Worm (Caenorhabditis elegans) whole organism, young adult: ENCODE data around the gene C16C4.1.
A peak's percentile ranks its signal among the peaks of the same experiment; 100 is the strongest.

ENCODE experiments used
- B0019.2 ChIP-seq: fragments of 200-800 bp; sonication (Bioruptor generic); conservative IDR thresholded peaks from 2 replicates; pipeline ENCODE4 v1.3.6; 2022; ENCODE audit warnings: missing genetic modification reagents, missing genetic modification characterization, missing compliant biosample characterization
- B0035.1 ChIP-seq: sonication (generic microtip); optimal IDR thresholded peaks from 2 replicates; lab custom pipeline; 2016; ENCODE audit warnings: missing genetic modification characterization, mild to moderate bottlenecking, missing compliant biosample characterization, missing genotype, missing genetic modification reagents
- B0261.1 ChIP-seq: sonication (generic microtip); optimal IDR thresholded peaks from 2 replicates; lab custom pipeline; 2016; ENCODE audit warnings: mild to moderate bottlenecking, missing genetic modification characterization, moderate library complexity, missing compliant biosample characterization
- F23B12.7 ChIP-seq: sonication (generic microtip); optimal IDR thresholded peaks from 2 replicates; lab custom pipeline; 2017; ENCODE audit warnings: missing genetic modification characterization, mild to moderate bottlenecking, missing compliant biosample characterization, antibody characterized with exemption, moderate library complexity; ENCODE audit not compliant: insufficient read depth
- F49E8.2 ChIP-seq: sonication (generic microtip); optimal IDR thresholded peaks from 3 replicates; lab custom pipeline; 2017; ENCODE audit warnings: missing genetic modification characterization, mild to moderate bottlenecking, missing compliant biosample characterization, antibody characterized with exemption, moderate library complexity; ENCODE audit not compliant: insufficient read depth
- F55B11.4 ChIP-seq: sonication (generic microtip); optimal IDR thresholded peaks from 2 replicates; lab custom pipeline; 2016; ENCODE audit warnings: missing compliant biosample characterization, missing genetic modification characterization, borderline replicate concordance; ENCODE audit not compliant: insufficient read depth
- Y53G8AR.9 ChIP-seq: fragments of 200-800 bp; sonication (Bioruptor generic); conservative IDR thresholded peaks from 2 replicates; pipeline ENCODE4 v1.3.6; 2022; ENCODE audit warnings: missing genetic modification reagents, missing genetic modification characterization, missing compliant biosample characterization
- Y79H2A.3 ChIP-seq: fragments of 200-800 bp; sonication (Bioruptor generic); conservative IDR thresholded peaks from 2 replicates; pipeline ENCODE4 v1.3.6; 2022; ENCODE audit warnings: missing genetic modification reagents, missing genetic modification characterization, missing compliant biosample characterization
- attf-3 ChIP-seq: fragments of 200-800 bp; sonication (Bioruptor generic); conservative IDR thresholded peaks from 2 replicates; pipeline ENCODE4 v1.3.6; 2022; ENCODE audit warnings: missing genetic modification reagents, missing genetic modification characterization, missing compliant biosample characterization
- cebp-2 ChIP-seq: fragments of 200-800 bp; sonication (Bioruptor generic); IDR thresholded peaks from 2 replicates; pipeline ENCODE4 v1.3.6; 2022; ENCODE audit warnings: missing genetic modification characterization, missing compliant biosample characterization
- ceh-40 ChIP-seq: fragments of 200-800 bp; sonication (Bioruptor generic); IDR thresholded peaks from 2 replicates; pipeline ENCODE4 v1.3.6; 2022; ENCODE audit warnings: missing genetic modification characterization, missing compliant biosample characterization
- ceh-58 ChIP-seq: fragments of 200-800 bp; sonication (Bioruptor generic); IDR thresholded peaks from 2 replicates; pipeline ENCODE4 v1.3.6; 2022; ENCODE audit warnings: missing genetic modification characterization, missing compliant biosample characterization
- efl-1 ChIP-seq: fragments of 150-350 bp; optimal IDR thresholded peaks from 2 replicates; lab custom pipeline; 2014; ENCODE audit warnings: missing biosample characterization, missing genetic modification reagents, missing genetic modification characterization
- egl-18 ChIP-seq: fragments of 200-800 bp; sonication (Bioruptor generic); IDR thresholded peaks from 2 replicates; pipeline ENCODE4 v1.3.6; 2022; ENCODE audit warnings: missing genetic modification reagents, missing genetic modification characterization, missing compliant biosample characterization
- egrh-3 ChIP-seq: fragments of 200-800 bp; sonication (Bioruptor generic); IDR thresholded peaks from 2 replicates; pipeline ENCODE4 v1.3.6; 2022; ENCODE audit warnings: missing genetic modification reagents, missing genetic modification characterization, missing compliant biosample characterization
- ekl-4 ChIP-seq: fragments of 200-800 bp; sonication (Bioruptor generic); IDR thresholded peaks from 2 replicates; pipeline ENCODE4 v1.3.6; 2022; ENCODE audit warnings: missing genetic modification reagents, missing genetic modification characterization, missing compliant biosample characterization
- fkh-3 ChIP-seq: sonication (generic microtip); optimal IDR thresholded peaks from 2 replicates; lab custom pipeline; 2016; ENCODE audit warnings: mild to moderate bottlenecking, missing genetic modification characterization, missing compliant biosample characterization
- him-1 ChIP-seq: sonication (generic microtip); optimal IDR thresholded peaks from 2 replicates; lab custom pipeline; 2016; ENCODE audit warnings: missing genotype, missing genetic modification reagents, missing genetic modification characterization, missing compliant biosample characterization
- hmg-1.2 ChIP-seq: fragments of 200-800 bp; sonication (Bioruptor generic); IDR thresholded peaks from 2 replicates; pipeline ENCODE4 v1.3.6; 2022; ENCODE audit warnings: missing genetic modification reagents, missing genetic modification characterization, missing compliant biosample characterization
- hsf-1 ChIP-seq: fragments of 200-800 bp; sonication (Bioruptor generic); IDR thresholded peaks from 2 replicates; pipeline ENCODE4 v1.3.6; 2022; ENCODE audit warnings: missing genetic modification reagents, missing genetic modification characterization, missing compliant biosample characterization
- let-607 ChIP-seq, 2 experiments: fragments of 200-800 bp in 1 of 2; sonication (Bioruptor generic) in 1 of 2; sonication (generic microtip) in 1 of 2; optimal IDR thresholded peaks; 2 replicates each; lab custom pipeline; 2016 to 2018; ENCODE audit warnings: mild to moderate bottlenecking in 2 of 2, missing compliant biosample characterization in 2 of 2, missing genetic modification characterization in 2 of 2, moderate library complexity in 2 of 2, missing genotype in 1 of 2
- lin-35 ChIP-seq, 3 experiments: fragments of 150-350 bp in 2 of 3; sonication (generic microtip) in 1 of 3; optimal IDR thresholded peaks; 2 replicates each; lab custom pipeline; 2014 to 2018; ENCODE audit warnings: missing biosample characterization in 3 of 3, missing genetic modification characterization in 3 of 3, missing genetic modification reagents in 3 of 3
- lsl-1 ChIP-seq: fragments of 200-800 bp; sonication (Bioruptor generic); optimal IDR thresholded peaks from 2 replicates; lab custom pipeline; 2018; ENCODE audit warnings: mild to moderate bottlenecking, missing genetic modification characterization, moderate library complexity, missing compliant biosample characterization
- lsy-27 ChIP-seq: sonication (generic microtip); optimal IDR thresholded peaks from 2 replicates; lab custom pipeline; 2017; ENCODE audit warnings: missing genetic modification characterization, mild to moderate bottlenecking, missing compliant biosample characterization, antibody characterized with exemption, missing genotype, borderline replicate concordance; ENCODE audit not compliant: insufficient read depth
- madf-3 ChIP-seq: fragments of 200-800 bp; sonication (Bioruptor generic); IDR thresholded peaks from 2 replicates; pipeline ENCODE4 v1.3.6; 2022; ENCODE audit warnings: missing genetic modification reagents, missing genetic modification characterization, missing compliant biosample characterization
- madf-8 ChIP-seq: fragments of 200-800 bp; sonication (Bioruptor generic); conservative IDR thresholded peaks from 2 replicates; pipeline ENCODE4 v1.3.6; 2022; ENCODE audit warnings: missing genetic modification reagents, missing genetic modification characterization, missing compliant biosample characterization
- mxl-1 ChIP-seq: sonication (generic microtip); optimal IDR thresholded peaks from 2 replicates; lab custom pipeline; 2016; ENCODE audit warnings: missing genetic modification characterization, missing compliant biosample characterization
- nhr-80 ChIP-seq: sonication (generic microtip); optimal IDR thresholded peaks from 2 replicates; lab custom pipeline; 2016; ENCODE audit warnings: missing genetic modification characterization, missing compliant biosample characterization
- sea-2 ChIP-seq: fragments of 200-800 bp; sonication (Bioruptor generic); IDR thresholded peaks from 2 replicates; pipeline ENCODE4 v1.3.6; 2022; ENCODE audit warnings: missing genetic modification characterization, missing compliant biosample characterization
- snpc-1.3 ChIP-seq: sonication (generic microtip); optimal IDR thresholded peaks from 2 replicates; lab custom pipeline; 2017; ENCODE audit warnings: missing genetic modification characterization, mild to moderate bottlenecking, missing compliant biosample characterization, antibody characterized with exemption, moderate library complexity, missing genotype, missing genetic modification reagents; ENCODE audit not compliant: insufficient read depth
- ztf-22 ChIP-seq: fragments of 200-800 bp; sonication (Bioruptor generic); optimal IDR thresholded peaks from 2 replicates; lab custom pipeline; 2018; ENCODE audit warnings: mild to moderate bottlenecking, missing genetic modification characterization, moderate library complexity, missing compliant biosample characterization
- ztf-25 ChIP-seq: fragments of 200-800 bp; sonication (Bioruptor generic); IDR thresholded peaks from 2 replicates; pipeline ENCODE4 v1.3.6; 2022; ENCODE audit warnings: missing genetic modification reagents, missing genetic modification characterization, missing compliant biosample characterization
- ztf-3 ChIP-seq: fragments of 200-800 bp; sonication (Bioruptor generic); optimal IDR thresholded peaks from 2 replicates; lab custom pipeline; 2018; ENCODE audit warnings: mild to moderate bottlenecking, missing genetic modification characterization, missing compliant biosample characterization

C16C4.1 gene

ce11 chrII:1924459-1924858 lies 30.4 kb downstream of the C16C4.1 start, which contains the start of gene F52C6.3:
Gene F52C6.3, plus strand, starts transcription at chrII:1924759.
- TF ChIP-seq ztf-22 (GFP tag; lab: Kevin White, UChicago) (no peak), lsl-1 (peak; percentile 51)

- TF ChIP-seq ceh-58 (GFP tag; lab: Robert Waterston, UW), result no peak
- TF ChIP-seq B0261.1, result no peak
- TF ChIP-seq Y53G8AR.9, result no peak
- TF ChIP-seq madf-3 (GFP tag; lab: Robert Waterston, UW), result no peak
- TF ChIP-seq ceh-40, result no peak
- no peak for TF ChIP-seq ztf-3
- no peak for TF ChIP-seq egl-18
- TF ChIP-seq fkh-3 (tag; lab: Kevin White, UChicago), result no peak
- TF ChIP-seq ztf-25 (GFP tag; lab: Robert Waterston, UW), result no peak
- TF ChIP-seq F55B11.4, result no peak
- no peak for TF ChIP-seq B0035.1 (tag; lab: Kevin White, UChicago)
- no peak for TF ChIP-seq madf-8 (GFP tag; lab: Robert Waterston, UW)
- TF ChIP-seq sea-2 (GFP tag; lab: Robert Waterston, UW), result no peak
- TF ChIP-seq lsy-27 (tag; lab: Kevin White, UChicago), result no peak
- TF ChIP-seq cebp-2, result no peak
Measured at ce11 chrII:1926162-1926561, 32.1 kb downstream of the C16C4.1 start, which contains the start of gene F52C6.2. Gene F52C6.2, plus strand, starts transcription at chrII:1926462.

DNA sequence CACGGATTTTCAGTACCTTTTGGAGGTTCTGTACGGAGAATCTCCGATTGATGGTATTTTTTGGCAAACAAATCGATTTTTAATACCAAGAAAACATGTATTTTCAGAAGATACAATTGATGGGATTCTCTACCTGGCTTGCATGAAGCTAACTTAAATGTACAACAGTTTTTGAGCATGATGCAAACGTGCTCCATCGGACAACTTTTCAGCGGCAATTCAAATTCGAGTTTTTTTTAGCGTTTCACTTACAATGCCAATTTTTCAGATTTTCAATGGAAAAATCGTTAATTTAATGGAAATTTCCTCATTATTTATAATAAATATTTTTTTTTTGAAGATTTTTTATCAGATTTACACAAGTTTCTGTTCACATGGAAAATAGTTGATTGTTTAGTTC lies 34.6 kb downstream of the C16C4.1 start:
- TF ChIP-seq efl-1 (GFP tag; lab: Kevin White, UChicago) (peak; percentile 19), ekl-4 (GFP tag; lab: Robert Waterston, UW) (no peak), nhr-80 (no peak), let-607 (tag; optimal IDR thresholded peaks at IDR 0.05; lab: Kevin White, UChicago) (no peak)

DNA sequence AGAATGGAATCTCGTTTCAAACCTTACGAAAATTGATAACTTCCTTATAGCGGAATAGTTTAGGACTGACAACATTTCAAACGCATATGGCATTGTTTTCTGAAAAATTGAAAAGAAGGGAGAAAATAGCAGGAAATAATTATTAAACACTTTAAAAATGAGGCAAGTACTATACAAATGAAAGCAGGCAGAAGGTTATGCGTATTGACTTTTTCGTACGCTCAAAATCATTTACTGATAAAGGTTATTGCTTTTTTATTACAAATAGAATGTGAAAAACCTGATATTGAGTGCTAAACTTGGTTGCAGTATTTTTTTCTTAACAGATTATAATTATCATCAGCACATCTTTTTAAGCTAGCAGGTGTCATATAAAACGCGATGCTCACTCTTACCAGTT lies 45.6 kb downstream of the C16C4.1 start, which contains the start of gene ZK250.13:
ZK250.13 (minus strand) TSS at position 101 of the 400 bp plus-strand sequence.
- no peak for TF ChIP-seq snpc-1.3
- TF ChIP-seq lsl-1, result no peak
- no peak for TF ChIP-seq F49E8.2
- no peak for TF ChIP-seq him-1
- TF ChIP-seq Y79H2A.3 (GFP tag; lab: Robert Waterston, UW), result no peak
- TF ChIP-seq hmg-1.2 (GFP tag; lab: Robert Waterston, UW), result no peak
- TF ChIP-seq B0019.2 (GFP tag; lab: Robert Waterston, UW), result no peak
- TF ChIP-seq egrh-3, result no peak
- no peak for TF ChIP-seq F23B12.7
- TF ChIP-seq attf-3 (GFP tag; lab: Robert Waterston, UW), result no peak
- TF ChIP-seq mxl-1, result no peak
- no peak for TF ChIP-seq hsf-1
- no peak for TF ChIP-seq lin-35 (GFP tag; optimal IDR thresholded peaks at IDR 0.05; lab: Kevin White, UChicago)
